Worm (Caenorhabditis elegans) whole organism, L2 larva: Measurements from ENCODE around the gene ZK381.8.

Experiments used
- nhr-11 ChIP-seq: fragments of 150-350 bp; optimal IDR thresholded peaks from 2 replicates; lab custom pipeline; 2014; ENCODE audit warnings: missing biosample characterization, missing genetic modification characterization
- nhr-23 ChIP-seq: fragments of 150-350 bp; optimal IDR thresholded peaks from 2 replicates; lab custom pipeline; 2014; ENCODE audit warnings: missing biosample characterization, missing genetic modification reagents, missing genetic modification characterization

- TF ChIP-seq nhr-23: no peak
- TF ChIP-seq nhr-11 (tag; lab: Kevin White, UChicago): no peak
These were observed 12.8 kb downstream of the ZK381.8 start, which contains the start of gene jnk-1 for ce11 chrIV:6957341-6957740.
